Fruit fly (Drosophila melanogaster): ENCODE data around the gene CG3841.
A peak's percentile ranks its signal among the peaks of the same experiment; 100 is the strongest.

Gene CG3841

DNA sequence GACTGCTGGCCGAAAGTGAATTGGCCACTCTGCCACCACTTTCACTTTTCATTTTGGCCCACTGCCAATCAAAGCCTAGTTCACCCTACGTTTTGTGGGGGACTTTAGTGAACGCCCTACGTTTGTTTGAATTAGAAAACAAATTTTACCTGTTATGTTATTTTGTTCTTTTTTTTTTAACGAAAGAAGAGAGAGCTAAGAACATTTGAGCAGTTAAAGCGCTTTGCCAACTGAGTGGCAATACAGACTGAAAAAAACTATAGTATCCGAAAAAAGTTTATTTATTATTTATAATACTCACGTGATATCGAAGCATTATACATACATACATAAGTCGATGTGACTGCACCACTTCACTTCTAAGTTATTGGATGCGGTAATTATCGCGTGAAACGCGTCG is 28.6 kb downstream of the CG3841 start:
- TF ChIP-seq fd96Ca (GFP tag; IDR thresholded peaks at IDR 0.05) (0 out of 3 replicates have a peak, but pooled peaks have one; percentile 45), CG8159 (tag; optimal IDR thresholded peaks at IDR 0.05) (no peak), CG13204 (GFP tag; optimal IDR thresholded peaks at IDR 0.05) (no peak), CG9948 (tag; optimal IDR thresholded peaks at IDR 0.05) (no peak), Pif1A (GFP tag; optimal IDR thresholded peaks at IDR 0.05) (peak; percentile 9), Ets98B (GFP tag; IDR thresholded peaks at IDR 0.05) (peak; percentile 56), CG8301 (tag; optimal IDR thresholded peaks at IDR 0.05) (peak; percentile 16), CG32121 (GFP tag; IDR thresholded peaks at IDR 0.05) (peak; percentile 33; the same call in 1 of the 2 replicates), CG15710 (tag; optimal IDR thresholded peaks at IDR 0.05) (no peak), gl (tag; optimal IDR thresholded peaks at IDR 0.05) (no peak), CG14655 (GFP tag; optimal IDR thresholded peaks at IDR 0.05) (peak; percentile 30), CG4496 (GFP tag; IDR thresholded peaks at IDR 0.05) (peak; percentile 51; the same call in 1 of the 3 replicates), Snoo (tag; optimal IDR thresholded peaks at IDR 0.05) (no peak), CG34367 (tag; optimal IDR thresholded peaks at IDR 0.05) (no peak)

dm6 chr2L:9618871-9619270 is 29.6 kb downstream of the CG3841 start:
- no peak for TF ChIP-seq CG8159 (tag; optimal IDR thresholded peaks at IDR 0.05)
- TF ChIP-seq CG34367 (tag; optimal IDR thresholded peaks at IDR 0.05): no peak
- TF ChIP-seq CG13204 (GFP tag; optimal IDR thresholded peaks at IDR 0.05): no peak
- no peak for TF ChIP-seq CG32121 (GFP tag; IDR thresholded peaks at IDR 0.05)
- TF ChIP-seq EcR (GFP tag; optimal IDR thresholded peaks at IDR 0.05): no peak

- TF ChIP-seq CG17806 (tag; optimal IDR thresholded peaks at IDR 0.05): no peak
- no peak for TF ChIP-seq CG12605 (GFP tag; IDR thresholded peaks at IDR 0.05)
- no peak for TF ChIP-seq CG13204 (GFP tag; optimal IDR thresholded peaks at IDR 0.05)
- TF ChIP-seq CG14655 (GFP tag; optimal IDR thresholded peaks at IDR 0.05): no peak
- no peak for TF ChIP-seq fd96Ca (GFP tag; IDR thresholded peaks at IDR 0.05)
- no peak for TF ChIP-seq CG4496 (GFP tag; IDR thresholded peaks at IDR 0.05)
- no peak for TF ChIP-seq CG9948 (tag; optimal IDR thresholded peaks at IDR 0.05)
- TF ChIP-seq D1 (tag; optimal IDR thresholded peaks at IDR 0.05): no peak
- no peak for TF ChIP-seq gl (tag; optimal IDR thresholded peaks at IDR 0.05)
- TF ChIP-seq Snoo (tag; optimal IDR thresholded peaks at IDR 0.05): no peak
- TF ChIP-seq CG10348 (GFP tag; IDR thresholded peaks at IDR 0.05): no peak
- no peak for TF ChIP-seq CG8301 (tag; optimal IDR thresholded peaks at IDR 0.05)
- no peak for TF ChIP-seq CG34367 (tag; optimal IDR thresholded peaks at IDR 0.05)
- no peak for TF ChIP-seq Pif1B (GFP tag; optimal IDR thresholded peaks at IDR 0.05)
- no peak for TF ChIP-seq Ets98B (GFP tag; IDR thresholded peaks at IDR 0.05)
- TF ChIP-seq CG32121 (GFP tag; IDR thresholded peaks at IDR 0.05): no peak
- no peak for TF ChIP-seq EcR (GFP tag; optimal IDR thresholded peaks at IDR 0.05)
- no peak for TF ChIP-seq CG8159 (tag; optimal IDR thresholded peaks at IDR 0.05)
- no peak for TF ChIP-seq rn (GFP tag; IDR thresholded peaks at IDR 0.05)
Measured at dm6 chr2L:9619925-9620324, 30.6 kb downstream of the CG3841 start.

DNA sequence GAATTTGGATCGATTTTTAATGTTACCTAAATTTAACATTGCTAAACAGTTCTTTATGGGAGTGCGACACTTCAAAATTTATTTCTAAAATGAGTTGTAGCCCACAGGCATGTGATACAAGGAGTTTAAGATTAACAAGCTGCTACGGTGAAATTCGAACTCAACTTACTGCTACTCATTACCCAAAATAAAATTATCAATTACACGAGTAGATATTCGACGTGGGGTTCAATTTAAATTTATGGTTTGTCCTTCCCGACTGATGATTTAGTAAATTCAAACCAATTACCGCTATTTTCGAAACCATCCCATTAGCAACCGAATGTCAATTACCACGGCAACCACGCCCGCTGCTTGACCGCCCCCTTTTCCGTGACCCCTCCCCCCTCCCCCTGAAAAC is 35.9 kb downstream of the CG3841 start, which contains the start of gene CG31882:
CG31882 (minus strand) TSS at position 101 of the 400 bp plus-strand sequence.
- no peak for TF ChIP-seq Ets98B (GFP tag; IDR thresholded peaks at IDR 0.05)
- TF ChIP-seq Pif1A (GFP tag; optimal IDR thresholded peaks at IDR 0.05): no peak
- no peak for TF ChIP-seq CG8301 (tag; optimal IDR thresholded peaks at IDR 0.05)
- no peak for TF ChIP-seq gl (tag; optimal IDR thresholded peaks at IDR 0.05)
- no peak for TF ChIP-seq CG8159 (tag; optimal IDR thresholded peaks at IDR 0.05)
- TF ChIP-seq CG12605 (GFP tag; IDR thresholded peaks at IDR 0.05): no peak
- no peak for TF ChIP-seq EcR (GFP tag; optimal IDR thresholded peaks at IDR 0.05)

- TF ChIP-seq CG13204 (GFP tag; optimal IDR thresholded peaks at IDR 0.05) (no peak), Ets98B (GFP tag; IDR thresholded peaks at IDR 0.05) (peak; percentile 33; the same call in 1 of the 2 replicates)
Measured at dm6 chr2L:9633098-9633497, 43.8 kb downstream of the CG3841 start.

- peak; percentile 73 for TF ChIP-seq CG4496 (GFP tag; IDR thresholded peaks at IDR 0.05)
- peak; percentile 69 for TF ChIP-seq CG8301 (tag; optimal IDR thresholded peaks at IDR 0.05)
- TF ChIP-seq CG8159 (tag; optimal IDR thresholded peaks at IDR 0.05): peak; percentile 85
- TF ChIP-seq fd96Ca (GFP tag; IDR thresholded peaks at IDR 0.05): peak; percentile 73
- no peak for TF ChIP-seq gl (tag; optimal IDR thresholded peaks at IDR 0.05)
- TF ChIP-seq CG32121 (GFP tag; IDR thresholded peaks at IDR 0.05): peak; percentile 83
- peak; percentile 59 for TF ChIP-seq D1 (tag; optimal IDR thresholded peaks at IDR 0.05)
- peak; percentile 77 for TF ChIP-seq Snoo (tag; optimal IDR thresholded peaks at IDR 0.05)
- peak; percentile 77 for TF ChIP-seq Ets98B (GFP tag; IDR thresholded peaks at IDR 0.05)
- TF ChIP-seq rn (GFP tag; IDR thresholded peaks at IDR 0.05): peak; percentile 49; the same call in 1 of the 2 replicates
- TF ChIP-seq CG9948 (tag; optimal IDR thresholded peaks at IDR 0.05): peak; percentile 60
- TF ChIP-seq CG34367 (tag; optimal IDR thresholded peaks at IDR 0.05): peak; percentile 27
- peak; percentile 77 for TF ChIP-seq Pif1A (GFP tag; optimal IDR thresholded peaks at IDR 0.05)
- peak; percentile 73 for TF ChIP-seq Pif1B (GFP tag; optimal IDR thresholded peaks at IDR 0.05)
- TF ChIP-seq CG10348 (GFP tag; IDR thresholded peaks at IDR 0.05): 0 out of 2 replicates have a peak, but pooled peaks have one; percentile 11
- peak; percentile 81 for TF ChIP-seq CG17806 (tag; optimal IDR thresholded peaks at IDR 0.05)
- peak; percentile 82 for TF ChIP-seq CG12605 (GFP tag; IDR thresholded peaks at IDR 0.05)
- peak; percentile 78 for TF ChIP-seq CG14655 (GFP tag; optimal IDR thresholded peaks at IDR 0.05)
- TF ChIP-seq EcR (GFP tag; optimal IDR thresholded peaks at IDR 0.05): peak; percentile 50
- TF ChIP-seq CG15710 (tag; optimal IDR thresholded peaks at IDR 0.05): peak; percentile 58
- TF ChIP-seq CG13204 (GFP tag; optimal IDR thresholded peaks at IDR 0.05): peak; percentile 27
Measured at dm6 chr2L:9633811-9634436, 44.6 kb downstream of the CG3841 start, which contains the start of gene Apoltp. Gene Apoltp, plus strand, starts transcription at chr2L:9634179.

Data from whole organism, pupa.